Fruit fly (Drosophila melanogaster) whole organism, embryonic: ENCODE data around the gene Rab3GAP1.

Experiments used
- BtbVII ChIP-seq: fragments of 200-800 bp; sonication (Bioruptor generic); optimal IDR thresholded peaks from 3 replicates; lab custom pipeline; 2017; ENCODE audit warnings: missing biosample characterization, mild to moderate bottlenecking, missing genetic modification characterization
- CG11247 ChIP-seq: fragments of 200-800 bp; sonication (Bioruptor generic); IDR thresholded peaks from 2 replicates; pipeline ENCODE4 v1.3.6; 2022; ENCODE audit warnings: missing biosample characterization, missing genetic modification characterization
- CG11504 ChIP-seq: fragments of 200-800 bp; sonication (Bioruptor generic); optimal IDR thresholded peaks from 3 replicates; lab custom pipeline; 2019; ENCODE audit warnings: missing biosample characterization, mild to moderate bottlenecking, missing genetic modification characterization, moderate library complexity
- CG1233 ChIP-seq: fragments of 200-800 bp; sonication (Bioruptor generic); optimal IDR thresholded peaks from 4 replicates; lab custom pipeline; 2018; ENCODE audit warnings: missing biosample characterization, mild to moderate bottlenecking, missing genetic modification characterization
- CG14014 ChIP-seq: fragments of 200-800 bp; sonication (Bioruptor generic); IDR thresholded peaks from 2 replicates; pipeline ENCODE4 v1.3.6; 2022; ENCODE audit warnings: missing biosample characterization, missing genetic modification characterization
- CG1647 ChIP-seq: fragments of 200-800 bp; sonication (Bioruptor generic); optimal IDR thresholded peaks from 3 replicates; lab custom pipeline; 2016; ENCODE audit warnings: missing biosample characterization, missing genetic modification characterization
- CG17385 ChIP-seq: fragments of 200-800 bp; sonication (Bioruptor generic); optimal IDR thresholded peaks from 3 replicates; lab custom pipeline; 2018; ENCODE audit warnings: missing biosample characterization, mild to moderate bottlenecking, missing genetic modification characterization
- CG17612 ChIP-seq: fragments of 200-800 bp; sonication (Bioruptor generic); IDR thresholded peaks from 2 replicates; pipeline ENCODE4 v1.3.6; 2022; ENCODE audit warnings: missing biosample characterization, missing genetic modification characterization
- CG18011 ChIP-seq: fragments of 200-800 bp; sonication (Bioruptor generic); optimal IDR thresholded peaks from 2 replicates; lab custom pipeline; 2017; ENCODE audit warnings: missing biosample characterization, missing genetic modification characterization, mild to moderate bottlenecking, moderate library complexity, missing genotype
- CG18262 ChIP-seq: fragments of 200-800 bp; optimal IDR thresholded peaks from 3 replicates; lab custom pipeline; 2019; ENCODE audit warnings: missing biosample characterization, mild to moderate bottlenecking, missing genetic modification characterization, moderate library complexity
- CG18476 ChIP-seq: fragments of 200-800 bp; sonication (Bioruptor generic); optimal IDR thresholded peaks from 2 replicates; lab custom pipeline; 2016; ENCODE audit warnings: missing biosample characterization, mild to moderate bottlenecking, missing genetic modification characterization
- CG2199 ChIP-seq: fragments of 200-800 bp; sonication (Bioruptor generic); IDR thresholded peaks from 3 replicates; pipeline ENCODE4 v1.3.6; 2022; ENCODE audit warnings: missing biosample characterization, missing genetic modification characterization
- CG30403 ChIP-seq: fragments of 200-800 bp; sonication (Bioruptor generic); optimal IDR thresholded peaks from 3 replicates; lab custom pipeline; 2016; ENCODE audit warnings: missing biosample characterization, missing genetic modification characterization
- CG32767 ChIP-seq: fragments of 200-800 bp; sonication (Bioruptor generic); IDR thresholded peaks from 2 replicates; pipeline ENCODE4 v1.3.6; 2022; ENCODE audit warnings: missing biosample characterization, missing genetic modification characterization
- CG4617 ChIP-seq: fragments of 200-800 bp; sonication (Bioruptor generic); optimal IDR thresholded peaks from 3 replicates; lab custom pipeline; 2016; ENCODE audit warnings: missing biosample characterization, missing genetic modification characterization, borderline replicate concordance
- D19B ChIP-seq: fragments of 200-800 bp; sonication (Bioruptor generic); optimal IDR thresholded peaks from 2 replicates; lab custom pipeline; 2017; ENCODE audit warnings: missing biosample characterization, mild to moderate bottlenecking, missing genetic modification characterization
- Dek ChIP-seq: fragments of 200-800 bp; sonication (Bioruptor generic); optimal IDR thresholded peaks from 3 replicates; lab custom pipeline; 2019; ENCODE audit warnings: missing biosample characterization, mild to moderate bottlenecking, missing genetic modification characterization, moderate library complexity
- Fer3 ChIP-seq: fragments of 200-800 bp; sonication (Bioruptor generic); optimal IDR thresholded peaks from 2 replicates; lab custom pipeline; 2018; ENCODE audit warnings: missing biosample characterization, mild to moderate bottlenecking, missing genetic modification characterization, moderate library complexity
- HLHmδ ChIP-seq: fragments of 200-800 bp; sonication (Bioruptor generic); optimal IDR thresholded peaks from 2 replicates; lab custom pipeline; 2018; ENCODE audit warnings: missing biosample characterization, mild to moderate bottlenecking, missing genetic modification characterization, moderate library complexity
- HmgD ChIP-seq: fragments of 200-800 bp; sonication (Bioruptor generic); optimal IDR thresholded peaks from 3 replicates; lab custom pipeline; 2016; ENCODE audit warnings: missing biosample characterization, missing genetic modification characterization
- Hr39 ChIP-seq: fragments of >200 bp; optimal IDR thresholded peaks from 2 replicates; lab custom pipeline; 2017
- Jarid2 ChIP-seq: fragments of 200-800 bp; sonication (Bioruptor generic); optimal IDR thresholded peaks from 3 replicates; lab custom pipeline; 2017; ENCODE audit warnings: mild to moderate bottlenecking, missing biosample characterization, missing genetic modification reagents, missing genetic modification characterization
- Mad ChIP-seq: fragments of 200-800 bp; sonication (Bioruptor generic); optimal IDR thresholded peaks from 2 replicates; lab custom pipeline; 2016; ENCODE audit warnings: missing biosample characterization, missing genetic modification characterization
- Myb ChIP-seq: fragments of 200-800 bp; sonication (Bioruptor generic); optimal IDR thresholded peaks from 2 replicates; lab custom pipeline; 2016; ENCODE audit warnings: missing biosample characterization, missing genetic modification characterization
- Nf-YB ChIP-seq: fragments of 200-800 bp; sonication (Bioruptor generic); optimal IDR thresholded peaks from 3 replicates; lab custom pipeline; 2019; ENCODE audit warnings: missing biosample characterization, mild to moderate bottlenecking, missing genetic modification characterization, moderate library complexity
- Nf-YC ChIP-seq: fragments of 200-800 bp; optimal IDR thresholded peaks from 3 replicates; lab custom pipeline; 2019; ENCODE audit warnings: missing biosample characterization, mild to moderate bottlenecking, missing genetic modification characterization, moderate library complexity
- NfI ChIP-seq: fragments of 200-800 bp; sonication (Bioruptor generic); optimal IDR thresholded peaks from 3 replicates; lab custom pipeline; 2018; ENCODE audit warnings: missing biosample characterization, mild to moderate bottlenecking, missing genetic modification characterization, moderate library complexity
- Scr ChIP-seq: fragments of 200-800 bp; sonication (Bioruptor generic); IDR thresholded peaks from 2 replicates; pipeline ENCODE4 v1.3.6; 2022; ENCODE audit warnings: missing biosample characterization, missing genetic modification characterization; ENCODE audit not compliant: partially characterized antibody
- Six4 ChIP-seq: fragments of 200-800 bp; sonication (Bioruptor generic); optimal IDR thresholded peaks from 2 replicates; lab custom pipeline; 2016; ENCODE audit warnings: missing biosample characterization, missing genetic modification characterization
- Sry-δ ChIP-seq: fragments of 200-800 bp; sonication (Bioruptor generic); optimal IDR thresholded peaks from 2 replicates; lab custom pipeline; 2016; ENCODE audit warnings: missing biosample characterization, missing genetic modification characterization
- Usf ChIP-seq: fragments of 200-800 bp; sonication (Bioruptor generic); optimal IDR thresholded peaks from 2 replicates; lab custom pipeline; 2017; ENCODE audit warnings: missing genotype, missing biosample characterization, missing genetic modification characterization
- abd-A ChIP-seq: fragments of 200-800 bp; sonication (Bioruptor generic); optimal IDR thresholded peaks from 3 replicates; lab custom pipeline; 2019; ENCODE audit warnings: missing biosample characterization, mild to moderate bottlenecking, missing genetic modification characterization, moderate library complexity
- bowl ChIP-seq: fragments of 200-800 bp; sonication (Bioruptor generic); IDR thresholded peaks from 2 replicates; pipeline ENCODE4 v1.3.6; 2022; ENCODE audit warnings: missing biosample characterization, missing genetic modification characterization
- dpn ChIP-seq, 2 experiments: fragments of 200-800 bp; sonication (Bioruptor generic); optimal IDR thresholded peaks; 3 replicates each; lab custom pipeline; 2016; ENCODE audit warnings: missing biosample characterization in 2 of 2, missing genetic modification characterization in 2 of 2
- eve ChIP-seq, 2 experiments: fragments of >200 bp; optimal IDR thresholded peaks; 2 replicates each; lab custom pipeline; 2017; ENCODE audit warnings: missing biosample characterization in 2 of 2, missing genetic modification characterization in 2 of 2
- knrl ChIP-seq: fragments of 200-800 bp; sonication (Bioruptor generic); IDR thresholded peaks from 3 replicates; pipeline ENCODE4 v1.3.6; 2022; ENCODE audit warnings: missing biosample characterization, missing genetic modification characterization; ENCODE audit not compliant: partially characterized antibody
- lilli ChIP-seq: fragments of 200-800 bp; sonication (Bioruptor generic); optimal IDR thresholded peaks from 3 replicates; lab custom pipeline; 2016; ENCODE audit warnings: missing biosample characterization, missing genetic modification characterization
- nerfin-1 ChIP-seq: fragments of 200-800 bp; sonication (Bioruptor generic); optimal IDR thresholded peaks from 3 replicates; lab custom pipeline; 2019; ENCODE audit warnings: missing biosample characterization, mild to moderate bottlenecking, missing genetic modification characterization, moderate library complexity
- org-1 ChIP-seq: fragments of 200-800 bp; sonication (Bioruptor generic); optimal IDR thresholded peaks from 2 replicates; lab custom pipeline; 2017; ENCODE audit warnings: missing biosample characterization, missing genetic modification characterization
- peb ChIP-seq: fragments of 200-800 bp; sonication (Bioruptor generic); IDR thresholded peaks from 2 replicates; pipeline ENCODE4 v1.3.6; 2022; ENCODE audit warnings: missing biosample characterization, missing genetic modification characterization
- pho ChIP-seq: fragments of 200-800 bp; sonication (Bioruptor generic); optimal IDR thresholded peaks from 2 replicates; lab custom pipeline; 2016; ENCODE audit warnings: missing biosample characterization, missing genetic modification characterization
- pros ChIP-seq: fragments of 200-800 bp; sonication (Bioruptor generic); optimal IDR thresholded peaks from 3 replicates; lab custom pipeline; 2019; ENCODE audit warnings: missing biosample characterization, mild to moderate bottlenecking, missing genetic modification characterization, moderate library complexity
- ranshi ChIP-seq: fragments of 200-800 bp; sonication (Bioruptor generic); IDR thresholded peaks from 2 replicates; pipeline ENCODE4 v1.3.6; 2022; ENCODE audit warnings: missing biosample characterization, missing genetic modification characterization
- sens-2 ChIP-seq: fragments of 200-800 bp; sonication (Bioruptor generic); IDR thresholded peaks from 2 replicates; pipeline ENCODE4 v1.3.6; 2022; ENCODE audit warnings: missing biosample characterization, missing genetic modification characterization
- sisA ChIP-seq: fragments of 200-800 bp; sonication (Bioruptor generic); IDR thresholded peaks from 2 replicates; pipeline ENCODE4 v1.3.6; 2022; ENCODE audit warnings: missing biosample characterization, missing genetic modification characterization
- sna ChIP-seq: fragments of 200-800 bp; sonication (Bioruptor generic); IDR thresholded peaks from 2 replicates; pipeline ENCODE4 v1.3.6; 2022; ENCODE audit warnings: missing biosample characterization, missing genetic modification characterization; ENCODE audit not compliant: partially characterized antibody
- sob ChIP-seq: fragments of 200-800 bp; sonication (Bioruptor generic); IDR thresholded peaks from 2 replicates; pipeline ENCODE4 v1.3.6; 2022; ENCODE audit warnings: missing biosample characterization, missing genetic modification characterization
- sqz ChIP-seq: fragments of 200-800 bp; sonication (Bioruptor generic); optimal IDR thresholded peaks from 3 replicates; lab custom pipeline; 2018; ENCODE audit warnings: missing biosample characterization, mild to moderate bottlenecking, missing genetic modification characterization
- sug ChIP-seq: fragments of 200-800 bp; optimal IDR thresholded peaks from 2 replicates; lab custom pipeline; 2019; ENCODE audit warnings: missing biosample characterization, mild to moderate bottlenecking, missing genetic modification characterization, moderate library complexity
- tap ChIP-seq: fragments of 200-800 bp; optimal IDR thresholded peaks from 3 replicates; lab custom pipeline; 2019; ENCODE audit warnings: missing biosample characterization, mild to moderate bottlenecking, missing genetic modification characterization, moderate library complexity
- z ChIP-seq: fragments of 200-800 bp; sonication (Bioruptor generic); IDR thresholded peaks from 3 replicates; pipeline ENCODE4 v1.3.6; 2022; ENCODE audit warnings: missing biosample characterization, missing genetic modification characterization

The Rab3GAP1 gene

dm6 chr2L:1651053-1651452 is 40.1 kb upstream of the Rab3GAP1 start, which contains the start of gene chinmo (continued):
- TF ChIP-seq CG1233 (GFP tag; lab: Kevin White, UChicago) = no peak
- TF ChIP-seq sug (tag; lab: Kevin White, UChicago) = peak; percentile 30
- no peak for TF ChIP-seq CG17612 (GFP tag; lab: Robert Waterston, UW)
- peak; percentile 45; the same call in 1 of the 2 replicates for TF ChIP-seq CG11247 (GFP tag; lab: Robert Waterston, UW)
- TF ChIP-seq z (GFP tag; lab: Robert Waterston, UW) = no peak
- TF ChIP-seq abd-A (tag; lab: Kevin White, UChicago) = peak; percentile 27
- TF ChIP-seq sens-2 (GFP tag; lab: Robert Waterston, UW) = no peak
- TF ChIP-seq CG18262 (tag; lab: Kevin White, UChicago) = no peak
- peak; percentile 32; the same call in 1 of the 2 replicates for TF ChIP-seq CG14014 (GFP tag; lab: Robert Waterston, UW)
- peak; percentile 1 for TF ChIP-seq lilli (GFP tag; lab: Kevin White, UChicago)
- TF ChIP-seq pros (GFP tag; lab: Kevin White, UChicago) = peak; percentile 20
- peak; percentile 36 for TF ChIP-seq Dek (tag; lab: Kevin White, UChicago)
- peak; percentile 38 for TF ChIP-seq BtbVII (GFP tag; lab: Kevin White, UChicago)
- TF ChIP-seq knrl (GFP tag; lab: Robert Waterston, UW) = no peak
- TF ChIP-seq dpn (GFP tag; optimal IDR thresholded peaks at IDR 0.05; lab: Kevin White, UChicago) = no peak
- peak; percentile 50 for TF ChIP-seq CG17385 (GFP tag; lab: Kevin White, UChicago)
- no peak for TF ChIP-seq Nf-YB (GFP tag; lab: Kevin White, UChicago)
- TF ChIP-seq Usf = no peak
- TF ChIP-seq Hr39 = no peak
- peak; percentile 46; the same call in 1 of the 2 replicates for TF ChIP-seq ranshi (GFP tag; lab: Robert Waterston, UW)
- peak; percentile 26; the same call in 1 of the 2 replicates for TF ChIP-seq bowl (GFP tag; lab: Robert Waterston, UW)
- TF ChIP-seq CG2199 (GFP tag; lab: Robert Waterston, UW) = 0 out of 3 replicates have a peak, but pooled peaks have one; percentile 38
- TF ChIP-seq HLHmδ = no peak
- TF ChIP-seq CG18476 (GFP tag; lab: Kevin White, UChicago) = no peak
- peak; percentile 44 for TF ChIP-seq Nf-YC (tag; lab: Kevin White, UChicago)
- no peak for TF ChIP-seq CG30403 (GFP tag; lab: Kevin White, UChicago)
- no peak for TF ChIP-seq peb (GFP tag; lab: Robert Waterston, UW)
- TF ChIP-seq eve (GFP tag; optimal IDR thresholded peaks at IDR 0.05; lab: Kevin White, UChicago) = no peak
- no peak for TF ChIP-seq Fer3 (tag; lab: Kevin White, UChicago)
- TF ChIP-seq sob (GFP tag; lab: Robert Waterston, UW) = 0 out of 2 replicates have a peak, but pooled peaks have one; percentile 39
- peak; percentile 26 for TF ChIP-seq CG11504
- TF ChIP-seq sqz (GFP tag; lab: Kevin White, UChicago) = no peak
- TF ChIP-seq CG32767 (GFP tag; lab: Robert Waterston, UW) = peak; percentile 43; the same call in 1 of the 2 replicates
- no peak for TF ChIP-seq CG18011 (GFP tag; lab: Kevin White, UChicago)
- no peak for TF ChIP-seq org-1 (GFP tag; lab: Kevin White, UChicago)
- TF ChIP-seq Mad (GFP tag; lab: Kevin White, UChicago) = no peak
- peak; percentile 20; the same call in 1 of the 2 replicates for TF ChIP-seq Scr (GFP tag; lab: Robert Waterston, UW)
- TF ChIP-seq NfI = peak; percentile 13
- peak; percentile 28 for TF ChIP-seq HmgD (GFP tag; lab: Kevin White, UChicago)
- TF ChIP-seq Myb = no peak
- TF ChIP-seq nerfin-1 (tag; lab: Kevin White, UChicago) = peak; percentile 79
- TF ChIP-seq pho (GFP tag; lab: Kevin White, UChicago) = no peak
- TF ChIP-seq CG1647 (GFP tag; lab: Kevin White, UChicago) = peak; percentile 9
- TF ChIP-seq Sry-δ (GFP tag; lab: Kevin White, UChicago) = no peak
- peak; percentile 95 for TF ChIP-seq Jarid2
- TF ChIP-seq CG4617 (GFP tag; lab: Kevin White, UChicago) = no peak
- TF ChIP-seq D19B (GFP tag; lab: Kevin White, UChicago) = no peak
- TF ChIP-seq sisA (GFP tag; lab: Robert Waterston, UW) = no peak
- TF ChIP-seq Six4 (GFP tag; lab: Kevin White, UChicago) = no peak
- TF ChIP-seq tap (tag; lab: Kevin White, UChicago) = no peak
- 0 out of 2 replicates have a peak, but pooled peaks have one; percentile 29 for TF ChIP-seq sna
